Worm (Caenorhabditis elegans): ENCODE measurements around the gene F18E3.12.

DNA sequence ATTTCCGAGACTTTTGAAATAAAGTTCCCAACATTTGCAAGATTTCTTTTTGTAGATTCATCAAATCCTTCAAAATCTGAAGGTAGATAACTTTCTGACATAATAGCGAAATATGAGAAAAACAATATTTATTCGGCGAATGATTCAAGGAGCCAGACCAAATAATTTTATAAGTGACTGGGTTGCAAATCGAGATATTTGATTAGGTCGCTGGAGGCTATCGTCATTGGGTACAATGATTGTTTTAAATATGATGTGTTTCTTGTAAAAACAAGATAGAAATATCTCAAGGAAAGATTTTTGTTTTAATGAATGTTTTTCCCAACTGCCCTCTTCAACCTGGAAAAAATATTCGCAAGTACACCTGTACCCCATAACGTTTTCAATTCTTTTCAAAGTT, 14.1 kb downstream of the F18E3.12 start, which contains the start of gene srw-69:
- TF ChIP-seq klf-2 (GFP tag; conservative IDR thresholded peaks at IDR 0.05) (no peak), ztf-23 (GFP tag; IDR thresholded peaks at IDR 0.05) (no peak), T22C8.4 (GFP tag; IDR thresholded peaks at IDR 0.05) (no peak), tab-1 (GFP tag; IDR thresholded peaks at IDR 0.05) (no peak), ref-1 (GFP tag; conservative IDR thresholded peaks at IDR 0.05) (no peak), flt-1 (GFP tag; IDR thresholded peaks at IDR 0.05) (no peak), cog-1 (tag; optimal IDR thresholded peaks at IDR 0.05) (no peak), ztf-29 (GFP tag; IDR thresholded peaks at IDR 0.05) (no peak), med-1 (GFP tag; optimal IDR thresholded peaks at IDR 0.05; ENCODE audit: insufficient read depth) (no peak)

Measured in whole organism, midembryonic.